Fruit fly (Drosophila melanogaster): ENCODE results near the gene CG1764.
A peak's percentile ranks its signal among the peaks of the same experiment; 100 is the strongest.

Gene CG1764

DNA sequence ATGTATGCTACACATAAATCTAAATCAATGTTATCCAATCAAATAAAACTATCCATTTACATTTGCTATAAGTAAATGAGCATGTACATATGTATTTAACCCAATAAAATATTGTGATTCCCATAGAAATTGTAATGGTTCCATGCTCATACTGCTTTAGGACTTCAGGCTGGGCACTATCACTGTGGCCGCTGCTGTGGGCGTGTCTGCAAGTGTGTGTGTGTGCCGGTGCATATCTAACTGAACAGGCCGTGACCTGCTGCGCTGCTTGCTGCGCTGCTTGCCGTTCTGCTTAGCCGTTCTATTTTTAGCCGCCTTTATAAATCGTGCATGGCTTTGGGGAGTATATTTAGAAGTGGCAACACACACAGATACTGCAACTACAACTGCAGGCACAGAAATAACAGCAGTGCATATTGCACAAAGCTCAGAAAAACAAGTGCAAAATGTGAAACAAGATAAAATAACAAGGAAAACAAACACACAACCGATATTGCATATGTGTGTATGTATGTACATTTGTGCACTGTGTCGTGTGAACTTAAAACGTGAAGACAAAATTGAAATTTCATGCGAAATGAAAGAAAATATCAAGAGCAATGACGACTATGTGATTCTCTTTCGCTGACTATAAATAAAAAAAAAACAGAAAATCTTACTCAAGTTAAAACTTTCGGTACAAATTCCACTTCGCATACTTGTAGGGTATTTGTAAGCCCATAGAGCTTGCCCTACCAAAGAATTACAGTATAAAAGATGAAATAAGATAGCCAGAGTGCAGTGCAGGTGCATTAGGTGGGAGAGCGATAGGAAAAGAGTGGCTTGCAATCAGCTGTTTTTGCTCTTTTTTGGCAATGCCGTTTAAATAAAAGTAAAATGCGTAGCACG, 24.4 kb downstream of the CG1764 start (continued):
- TF ChIP-seq CG15336 (GFP tag; IDR thresholded peaks at IDR 0.05) = peak; percentile 69
- peak; percentile 78 for TF ChIP-seq CG6163 (GFP tag; IDR thresholded peaks at IDR 0.05)
- no peak for TF ChIP-seq CG6854 (GFP tag; optimal IDR thresholded peaks at IDR 0.05)
- TF ChIP-seq CG32006 (GFP tag; optimal IDR thresholded peaks at IDR 0.05) = peak; percentile 54
- peak; percentile 38 for TF ChIP-seq CG6808 (GFP tag; optimal IDR thresholded peaks at IDR 0.05)
- TF ChIP-seq OdsH (GFP tag; optimal IDR thresholded peaks at IDR 0.05) = peak; percentile 34
- TF ChIP-seq fd85E (GFP tag; optimal IDR thresholded peaks at IDR 0.05) = no peak
- peak; percentile 9 for TF ChIP-seq CG1621 (tag; optimal IDR thresholded peaks at IDR 0.05)
- no peak for TF ChIP-seq Hr38 (GFP tag; optimal IDR thresholded peaks at IDR 0.05)
- TF ChIP-seq CG8119 (GFP tag; IDR thresholded peaks at IDR 0.05) = 0 out of 3 replicates have a peak, but pooled peaks have one; percentile 46
- TF ChIP-seq svp (GFP tag) = peak; percentile 85

DNA sequence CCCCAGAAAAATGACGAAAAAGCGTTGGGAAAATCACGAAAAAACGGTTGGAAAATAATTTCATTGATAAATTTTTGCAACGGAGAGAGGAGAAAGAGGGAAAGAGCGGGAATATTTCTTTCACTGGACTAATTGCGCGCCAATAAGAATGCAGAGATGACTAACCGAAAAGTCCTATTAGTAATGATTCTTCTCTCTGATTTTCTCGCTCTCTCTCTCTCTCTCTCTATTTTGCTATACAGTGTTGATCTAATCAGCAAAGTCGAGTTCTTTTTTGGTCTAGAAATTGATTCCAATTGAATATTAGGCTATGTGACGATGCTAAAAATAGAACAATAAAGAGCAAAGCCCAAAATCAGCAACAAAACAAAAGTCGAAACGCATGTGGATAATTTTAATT, 25.1 kb downstream of the CG1764 start:
- peak; percentile 8 for TF ChIP-seq Eip78C (GFP tag)
- no peak for TF ChIP-seq CG8319 (GFP tag; optimal IDR thresholded peaks at IDR 0.05)

DNA sequence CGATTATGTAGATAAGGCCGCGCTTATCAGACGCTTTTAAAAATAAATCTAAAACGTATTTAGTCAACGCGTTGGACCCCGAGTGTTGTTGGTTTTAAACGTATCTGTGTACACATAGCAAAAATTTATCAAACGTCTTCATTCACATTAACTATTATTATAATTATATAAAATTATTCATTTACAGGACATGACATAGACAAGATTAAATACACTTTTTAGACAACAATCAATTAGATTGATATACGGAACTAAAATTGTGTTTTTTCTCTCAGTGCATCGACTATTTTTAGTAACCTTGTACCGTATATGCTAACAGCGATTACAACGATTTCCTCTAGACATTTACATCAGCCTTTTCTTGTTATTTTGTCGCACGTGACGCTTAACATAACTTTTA, 25.5 kb downstream of the CG1764 start:
- TF ChIP-seq CG34406 (GFP tag; optimal IDR thresholded peaks at IDR 0.05) = peak; percentile 49
- peak; percentile 46 for TF ChIP-seq CG3032 (tag; optimal IDR thresholded peaks at IDR 0.05)
- TF ChIP-seq cyc (GFP tag; optimal IDR thresholded peaks at IDR 0.05) = no peak
- TF ChIP-seq Ets21C (GFP tag; optimal IDR thresholded peaks at IDR 0.05) = no peak
- peak; percentile 9 for TF ChIP-seq fd59A (GFP tag; optimal IDR thresholded peaks at IDR 0.05)
- TF ChIP-seq CG4318 (GFP tag; optimal IDR thresholded peaks at IDR 0.05) = peak; percentile 5
- no peak for TF ChIP-seq vri (GFP tag; optimal IDR thresholded peaks at IDR 0.05)
- peak; percentile 65 for TF ChIP-seq CG32006 (GFP tag; optimal IDR thresholded peaks at IDR 0.05)
- TF ChIP-seq Sox14 (GFP tag; optimal IDR thresholded peaks at IDR 0.05) = no peak
- peak; percentile 37 for TF ChIP-seq svp (GFP tag)
- peak; percentile 25; the same call in 1 of the 2 replicates for TF ChIP-seq CG11294 (GFP tag; IDR thresholded peaks at IDR 0.05)
- TF ChIP-seq CG9139 (GFP tag; optimal IDR thresholded peaks at IDR 0.05) = no peak
- TF ChIP-seq Eip78C (GFP tag) = peak; percentile 79
- TF ChIP-seq CG10669 (GFP tag; optimal IDR thresholded peaks at IDR 0.05) = peak; percentile 40
- TF ChIP-seq eg (GFP tag; IDR thresholded peaks at IDR 0.05) = peak; percentile 64
- peak; percentile 32 for TF ChIP-seq CG1621 (tag; optimal IDR thresholded peaks at IDR 0.05)
- peak in 1 of 2 experiments; percentile 22 for TF ChIP-seq salr (GFP tag; optimal IDR thresholded peaks at IDR 0.05)
- TF ChIP-seq CG15336 (GFP tag; IDR thresholded peaks at IDR 0.05) = peak; percentile 73
- peak; percentile 44 for TF ChIP-seq CG6808 (GFP tag; optimal IDR thresholded peaks at IDR 0.05)
- TF ChIP-seq Eip75B (GFP tag; optimal IDR thresholded peaks at IDR 0.05) = no peak
- peak; percentile 32 for TF ChIP-seq Hr4 (GFP tag; optimal IDR thresholded peaks at IDR 0.05)
- peak; percentile 15 for TF ChIP-seq CG11902 (GFP tag; optimal IDR thresholded peaks at IDR 0.05)
- peak; percentile 8 for TF ChIP-seq Hr39 (GFP tag; optimal IDR thresholded peaks at IDR 0.05)
- peak; percentile 7 for TF ChIP-seq fkh (GFP tag; optimal IDR thresholded peaks at IDR 0.05)
- no peak for TF ChIP-seq Sox102F (GFP tag; optimal IDR thresholded peaks at IDR 0.05)
- TF ChIP-seq Blimp-1 (GFP tag; optimal IDR thresholded peaks at IDR 0.05) = no peak
- peak; percentile 25 for TF ChIP-seq spab (GFP tag; optimal IDR thresholded peaks at IDR 0.05)
- peak; percentile 66; the same call in 2 of the 3 replicates for TF ChIP-seq CG8119 (GFP tag; IDR thresholded peaks at IDR 0.05)
- TF ChIP-seq CG6854 (GFP tag; optimal IDR thresholded peaks at IDR 0.05) = no peak
- TF ChIP-seq CG3919 (GFP tag; optimal IDR thresholded peaks at IDR 0.05) = peak; percentile 25
- peak; percentile 22 for TF ChIP-seq Lpt (GFP tag; optimal IDR thresholded peaks at IDR 0.05)
- TF ChIP-seq CG6792 (GFP tag; optimal IDR thresholded peaks at IDR 0.05) = peak; percentile 40
- peak; percentile 28 for TF ChIP-seq CG8632 (GFP tag; optimal IDR thresholded peaks at IDR 0.05)
- TF ChIP-seq OdsH (GFP tag; optimal IDR thresholded peaks at IDR 0.05) = peak; percentile 48
- TF ChIP-seq Smox (GFP tag; optimal IDR thresholded peaks at IDR 0.05) = peak; percentile 10
- TF ChIP-seq achi (GFP tag; optimal IDR thresholded peaks at IDR 0.05) = peak; percentile 49
- peak; percentile 27 for TF ChIP-seq CG6276 (GFP tag; optimal IDR thresholded peaks at IDR 0.05)
- TF ChIP-seq Gug (GFP tag; IDR thresholded peaks at IDR 0.05) = no peak
- peak; percentile 10 for TF ChIP-seq pdm3 (GFP tag; optimal IDR thresholded peaks at IDR 0.05)
- TF ChIP-seq ss (GFP tag; optimal IDR thresholded peaks at IDR 0.05) = peak; percentile 13 to 26
- peak; percentile 25 for TF ChIP-seq net (GFP tag; optimal IDR thresholded peaks at IDR 0.05)
